Fruit fly (Drosophila melanogaster): ENCODE data around the gene CG46430.

- TF ChIP-seq Gug (GFP tag; IDR thresholded peaks at IDR 0.05) (no peak), CG4318 (GFP tag; optimal IDR thresholded peaks at IDR 0.05) (peak; percentile 3), CG3919 (GFP tag; optimal IDR thresholded peaks at IDR 0.05) (no peak), esn (GFP tag; optimal IDR thresholded peaks at IDR 0.05) (no peak), Lpt (GFP tag; optimal IDR thresholded peaks at IDR 0.05) (peak; percentile 17), CG6854 (GFP tag; optimal IDR thresholded peaks at IDR 0.05) (no peak), CG6792 (GFP tag; optimal IDR thresholded peaks at IDR 0.05) (no peak), svp (GFP tag) (no peak), lz (GFP tag; optimal IDR thresholded peaks at IDR 0.05) (no peak), CG31627 (GFP tag; optimal IDR thresholded peaks at IDR 0.05) (no peak), eg (GFP tag; IDR thresholded peaks at IDR 0.05) (peak; percentile 53; the same call in 1 of the 3 replicates)
Observed at dm6 chr3L:10504607-10505006, 26.3 kb downstream of the CG46430 start.

All from whole organism, prepupa.